Fruit fly (Drosophila melanogaster) whole organism, adult: Measurements from ENCODE around the gene sage.

Experiments
- CG11617 ChIP-seq: fragments of 200-800 bp; sonication (Bioruptor generic); optimal IDR thresholded peaks from 2 replicates; lab custom pipeline; 2017; ENCODE audit warnings: mild to moderate bottlenecking, missing biosample characterization, missing genetic modification reagents, missing genetic modification characterization
- CG33017 ChIP-seq: fragments of 200-800 bp; sonication (Bioruptor generic); optimal IDR thresholded peaks from 2 replicates; lab custom pipeline; 2018; ENCODE audit warnings: missing biosample characterization, mild to moderate bottlenecking, missing genetic modification characterization, moderate library complexity
- Clk ChIP-seq: fragments of 200-800 bp; sonication (Bioruptor generic); optimal IDR thresholded peaks from 2 replicates; lab custom pipeline; 2017; ENCODE audit warnings: missing biosample characterization, missing genetic modification characterization
- Hr96 ChIP-seq: fragments of 200-800 bp; sonication (Bioruptor generic); optimal IDR thresholded peaks from 2 replicates; lab custom pipeline; 2016; ENCODE audit warnings: missing biosample characterization, missing genetic modification characterization
- Mnt ChIP-seq: fragments of 200-800 bp; sonication (Bioruptor generic); optimal IDR thresholded peaks from 2 replicates; lab custom pipeline; 2016; ENCODE audit warnings: missing biosample characterization, mild to moderate bottlenecking, missing genetic modification characterization
- cic ChIP-seq: fragments of 200-800 bp; sonication (Bioruptor generic); optimal IDR thresholded peaks from 2 replicates; lab custom pipeline; 2017; ENCODE audit warnings: missing biosample characterization, mild to moderate bottlenecking, missing genetic modification characterization, moderate library complexity
- cnc ChIP-seq, 2 experiments: fragments of >200 bp; optimal IDR thresholded peaks; 2 replicates each; lab custom pipeline; 2017
- kay ChIP-seq: fragments of 200-800 bp; sonication (Bioruptor generic); peaks from one replicate; lab custom pipeline; 2016; ENCODE audit warnings: missing biosample characterization, missing genetic modification characterization, borderline replicate concordance

DNA sequence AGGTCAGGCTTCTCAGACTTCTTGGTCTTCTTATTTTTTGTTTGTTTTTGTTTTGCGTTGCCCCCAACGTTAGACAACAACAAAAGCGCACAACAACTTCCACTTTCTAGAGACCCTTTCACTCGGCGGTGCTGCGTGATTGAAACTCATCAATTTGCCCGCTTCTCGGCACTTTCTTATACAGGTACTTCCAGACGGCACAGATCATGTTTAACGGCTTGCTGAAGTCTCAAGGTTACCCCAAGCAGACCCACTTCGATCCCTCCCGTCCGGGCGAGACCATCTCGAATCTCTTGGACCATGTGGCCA is 14.3 kb downstream of the sage start:
- TF ChIP-seq kay (GFP tag; lab: Kevin White, UChicago): no peak
- no peak for TF ChIP-seq cic (GFP tag; lab: Kevin White, UChicago)
- TF ChIP-seq CG33017 (tag; lab: Kevin White, UChicago): no peak
- no peak for TF ChIP-seq Hr96 (GFP tag; lab: Kevin White, UChicago)
- TF ChIP-seq cnc (optimal IDR thresholded peaks at IDR 0.05; lab: Kevin White, UChicago): no peak
- TF ChIP-seq CG11617 (GFP tag; lab: Kevin White, UChicago): no peak
- no peak for TF ChIP-seq Clk (GFP tag; lab: Kevin White, UChicago)
- no peak for TF ChIP-seq Mnt (GFP tag; lab: Kevin White, UChicago)
